Fruit fly (Drosophila melanogaster): ENCODE data around the gene CG45105.
A peak's percentile ranks its signal among the peaks of the same experiment; 100 is the strongest.

The CG45105 gene

dm6 chr3R:15920229-15920533, 2.4 kb upstream of the CG45105 start:
- TF ChIP-seq Eip75B (GFP tag; optimal IDR thresholded peaks at IDR 0.05): no peak
- peak; percentile 31 for TF ChIP-seq svp (GFP tag)
- TF ChIP-seq CG32006 (GFP tag; optimal IDR thresholded peaks at IDR 0.05): peak; percentile 28
- peak; percentile 4 for TF ChIP-seq achi (GFP tag; optimal IDR thresholded peaks at IDR 0.05)
- TF ChIP-seq Hr4 (GFP tag; optimal IDR thresholded peaks at IDR 0.05): peak; percentile 15
- peak; percentile 29 for TF ChIP-seq CG10631 (GFP tag; optimal IDR thresholded peaks at IDR 0.05)
- no peak for TF ChIP-seq topi (GFP tag; optimal IDR thresholded peaks at IDR 0.05)

- TF ChIP-seq Met (GFP tag; optimal IDR thresholded peaks at IDR 0.05) (peak; percentile 98), CG1621 (tag; optimal IDR thresholded peaks at IDR 0.05) (peak; percentile 95), lz (GFP tag; optimal IDR thresholded peaks at IDR 0.05) (peak; percentile 96), topi (GFP tag; optimal IDR thresholded peaks at IDR 0.05) (peak; percentile 97), Eip78C (GFP tag) (peak; percentile 99), salr (GFP tag; optimal IDR thresholded peaks at IDR 0.05) (peak; percentile 94 to 95), Smox (GFP tag; optimal IDR thresholded peaks at IDR 0.05) (peak; percentile 96), CG10631 (GFP tag; optimal IDR thresholded peaks at IDR 0.05) (peak; percentile 96), achi (GFP tag; optimal IDR thresholded peaks at IDR 0.05) (peak; percentile 96), Lpt (GFP tag; optimal IDR thresholded peaks at IDR 0.05) (peak; percentile 86), CG8319 (GFP tag; optimal IDR thresholded peaks at IDR 0.05) (peak; percentile 94), CG31627 (GFP tag; optimal IDR thresholded peaks at IDR 0.05) (peak; percentile 97), CG9139 (GFP tag; optimal IDR thresholded peaks at IDR 0.05) (peak; percentile 76), CG6276 (GFP tag; optimal IDR thresholded peaks at IDR 0.05) (peak; percentile 89), Eip75B (GFP tag; optimal IDR thresholded peaks at IDR 0.05) (peak; percentile 98), cyc (GFP tag; optimal IDR thresholded peaks at IDR 0.05) (peak; percentile 97), Sox15 (GFP tag; optimal IDR thresholded peaks at IDR 0.05) (peak; percentile 95), Sox14 (GFP tag; optimal IDR thresholded peaks at IDR 0.05) (peak; percentile 97), CG34406 (GFP tag; optimal IDR thresholded peaks at IDR 0.05) (peak; percentile 95), CG8632 (GFP tag; optimal IDR thresholded peaks at IDR 0.05) (peak; percentile 95), CG10669 (GFP tag; optimal IDR thresholded peaks at IDR 0.05) (peak; percentile 96), net (GFP tag; optimal IDR thresholded peaks at IDR 0.05) (peak; percentile 96), svp (GFP tag) (peak; percentile 99), Hr38 (GFP tag; optimal IDR thresholded peaks at IDR 0.05) (no peak), CG3919 (GFP tag; optimal IDR thresholded peaks at IDR 0.05) (peak; percentile 98), fd59A (GFP tag; optimal IDR thresholded peaks at IDR 0.05) (peak; percentile 92), dsx (GFP tag; optimal IDR thresholded peaks at IDR 0.05; ENCODE audit: poor library complexity, severe bottlenecking) (peak; percentile 94), fd85E (GFP tag; optimal IDR thresholded peaks at IDR 0.05) (peak; percentile 90), ss (GFP tag; optimal IDR thresholded peaks at IDR 0.05) (peak; percentile 72 to 88), CG3032 (tag; optimal IDR thresholded peaks at IDR 0.05) (peak; percentile 93), Blimp-1 (GFP tag; optimal IDR thresholded peaks at IDR 0.05) (peak; percentile 75), CG16779 (tag; optimal IDR thresholded peaks at IDR 0.05) (peak; percentile 91), Eip93F (GFP tag; optimal IDR thresholded peaks at IDR 0.05) (peak; percentile 92), CG15336 (GFP tag; IDR thresholded peaks at IDR 0.05) (peak; percentile 95), CG11902 (GFP tag; optimal IDR thresholded peaks at IDR 0.05) (peak; percentile 96), CG8119 (GFP tag; IDR thresholded peaks at IDR 0.05) (peak; percentile 94), acj6 (GFP tag; optimal IDR thresholded peaks at IDR 0.05) (peak; percentile 97), pdm3 (GFP tag; optimal IDR thresholded peaks at IDR 0.05) (peak; percentile 98), esn (GFP tag; optimal IDR thresholded peaks at IDR 0.05) (peak; percentile 98), CG6792 (GFP tag; optimal IDR thresholded peaks at IDR 0.05) (peak; percentile 97), Hr4 (GFP tag; optimal IDR thresholded peaks at IDR 0.05) (peak; percentile 93), Gug (GFP tag; IDR thresholded peaks at IDR 0.05) (peak; percentile 90), CG6808 (GFP tag; optimal IDR thresholded peaks at IDR 0.05) (peak; percentile 85), CG6854 (GFP tag; optimal IDR thresholded peaks at IDR 0.05) (peak; percentile 90), CG32006 (GFP tag; optimal IDR thresholded peaks at IDR 0.05) (peak; percentile 94), dac (GFP tag; optimal IDR thresholded peaks at IDR 0.05) (peak; percentile 78), Ets21C (GFP tag; optimal IDR thresholded peaks at IDR 0.05) (peak; percentile 93)
These were observed 1.8 kb upstream of the CG45105 start for dm6 chr3R:15919367-15920228.

All from whole organism, prepupa.